Fruit fly (Drosophila melanogaster): ENCODE data around the gene CG12253.

CG12253 gene

DNA sequence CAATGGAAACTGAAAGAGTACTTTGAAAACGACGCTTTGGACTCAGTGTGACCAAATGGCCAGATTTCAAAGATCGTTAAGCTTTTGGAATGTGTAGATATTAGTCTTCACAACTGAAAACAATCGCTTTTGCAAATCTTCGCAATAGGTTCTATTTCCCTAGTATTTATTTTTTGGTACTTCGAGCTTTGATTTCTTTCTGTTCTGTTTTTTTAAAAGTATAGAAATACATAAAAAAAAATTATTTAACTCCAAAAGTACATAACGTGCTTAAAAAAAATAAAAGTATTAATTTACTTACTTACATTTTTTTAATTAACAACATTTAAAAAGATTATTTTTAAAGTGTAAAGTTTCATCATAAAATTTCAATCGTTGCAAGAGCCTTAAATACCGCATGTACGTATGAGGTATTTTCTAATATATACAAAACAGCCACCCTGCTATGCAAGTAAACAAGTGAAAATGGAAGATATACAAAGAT lies at the start of gene CG12253, which contains the start of gene piwi:
TSS of gene CG12253 (plus strand) at position 437 of the 484 bp plus-strand sequence.
TSS of gene piwi (minus strand) at position 51 of the 484 bp plus-strand sequence.
- TF ChIP-seq OdsH (GFP tag; optimal IDR thresholded peaks at IDR 0.05) (peak; percentile 50), rgr (GFP tag; optimal IDR thresholded peaks at IDR 0.05) (no peak), brk (GFP tag; optimal IDR thresholded peaks at IDR 0.05) (peak; percentile 67), Jra (GFP tag; optimal IDR thresholded peaks at IDR 0.05) (no peak), lola (GFP tag; optimal IDR thresholded peaks at IDR 0.05) (no peak), psq (GFP tag; optimal IDR thresholded peaks at IDR 0.05) (peak; percentile 49), Hr78 (GFP tag; optimal IDR thresholded peaks at IDR 0.05) (no peak), sv (GFP tag; optimal IDR thresholded peaks at IDR 0.05) (peak; percentile 50), dl (GFP tag; optimal IDR thresholded peaks at IDR 0.05; ENCODE audit: insufficient read depth in 1 of 2, partially characterized antibody in 2 of 2) (no peak), CrebA (GFP tag; optimal IDR thresholded peaks at IDR 0.05; ENCODE audit: borderline replicate concordance) (no peak), Vsx2 (GFP tag; optimal IDR thresholded peaks at IDR 0.05; ENCODE audit: partially characterized antibody) (peak; percentile 93), Rel (GFP tag; optimal IDR thresholded peaks at IDR 0.05) (no peak), Rel (tag; optimal IDR thresholded peaks at IDR 0.05) (peak; percentile 47), CG9705 (GFP tag; optimal IDR thresholded peaks at IDR 0.05) (no peak), Abd-B (GFP tag; optimal IDR thresholded peaks at IDR 0.05) (no peak), jim (GFP tag; optimal IDR thresholded peaks at IDR 0.05) (no peak), br (GFP tag; optimal IDR thresholded peaks at IDR 0.05) (no peak), Dfd (GFP tag; optimal IDR thresholded peaks at IDR 0.05) (no peak), GATAd (GFP tag; optimal IDR thresholded peaks at IDR 0.05) (no peak), sage (GFP tag; optimal IDR thresholded peaks at IDR 0.05) (no peak), woc (GFP tag; optimal IDR thresholded peaks at IDR 0.05) (peak; percentile 28), dsf (GFP tag; optimal IDR thresholded peaks at IDR 0.05; ENCODE audit: borderline replicate concordance) (no peak), ey (GFP tag; optimal IDR thresholded peaks at IDR 0.05) (peak; percentile 44), HLH106 (tag; optimal IDR thresholded peaks at IDR 0.05) (no peak), Myc (optimal IDR thresholded peaks at IDR 0.05) (no peak), Dif (GFP tag; optimal IDR thresholded peaks at IDR 0.05; ENCODE audit: partially characterized antibody) (peak; percentile 61), Sp1 (GFP tag; optimal IDR thresholded peaks at IDR 0.05) (no peak), CG32264 (GFP tag; optimal IDR thresholded peaks at IDR 0.05) (no peak), h (GFP tag; optimal IDR thresholded peaks at IDR 0.05) (no peak), usp (GFP tag; optimal IDR thresholded peaks at IDR 0.05) (no peak), Hr83 (GFP tag; optimal IDR thresholded peaks at IDR 0.05; ENCODE audit: poor library complexity, severe bottlenecking) (no peak), foxo (GFP tag; optimal IDR thresholded peaks at IDR 0.05) (no peak), N (GFP tag; optimal IDR thresholded peaks at IDR 0.05) (no peak), pan (optimal IDR thresholded peaks at IDR 0.05) (no peak), Hnf4 (GFP tag; optimal IDR thresholded peaks at IDR 0.05) (no peak), Mio (GFP tag; optimal IDR thresholded peaks at IDR 0.05) (no peak), fru (GFP tag; optimal IDR thresholded peaks at IDR 0.05) (no peak), tai (GFP tag; optimal IDR thresholded peaks at IDR 0.05) (peak; percentile 57), dmrt93B (GFP tag; optimal IDR thresholded peaks at IDR 0.05) (no peak)

DNA sequence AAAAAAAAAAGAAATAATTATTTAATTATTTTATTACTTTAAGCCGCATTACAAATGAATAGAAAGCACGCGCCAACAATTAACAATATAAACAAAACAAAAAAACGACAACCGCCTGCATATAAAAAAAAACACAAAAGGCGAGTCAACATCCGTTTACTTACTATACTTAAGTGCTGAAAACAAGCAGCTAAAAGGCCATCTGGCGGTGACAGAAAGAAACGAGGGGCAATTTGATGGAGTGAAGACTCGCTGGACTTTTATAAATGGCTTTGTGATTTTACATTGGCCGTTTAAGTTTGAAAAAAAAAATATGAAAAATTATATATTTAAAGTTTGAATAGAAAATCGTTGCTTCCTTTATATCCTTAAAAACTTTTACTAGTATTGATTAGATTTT lies 47.4 kb upstream of the CG12253 start:
- TF ChIP-seq lola (GFP tag; optimal IDR thresholded peaks at IDR 0.05) (no peak), Sp1 (GFP tag; optimal IDR thresholded peaks at IDR 0.05) (no peak), h (GFP tag; optimal IDR thresholded peaks at IDR 0.05) (no peak), br (GFP tag; optimal IDR thresholded peaks at IDR 0.05) (no peak), pan (optimal IDR thresholded peaks at IDR 0.05) (no peak), woc (GFP tag; optimal IDR thresholded peaks at IDR 0.05) (no peak), foxo (GFP tag; optimal IDR thresholded peaks at IDR 0.05) (no peak), Abd-B (GFP tag; optimal IDR thresholded peaks at IDR 0.05) (no peak), Mio (GFP tag; optimal IDR thresholded peaks at IDR 0.05) (no peak), dmrt93B (GFP tag; optimal IDR thresholded peaks at IDR 0.05) (no peak), Rel (GFP tag; optimal IDR thresholded peaks at IDR 0.05) (no peak), Rel (tag; optimal IDR thresholded peaks at IDR 0.05) (no peak), brk (GFP tag; optimal IDR thresholded peaks at IDR 0.05) (no peak), CG9705 (GFP tag; optimal IDR thresholded peaks at IDR 0.05) (no peak), Hr78 (GFP tag; optimal IDR thresholded peaks at IDR 0.05) (no peak), sv (GFP tag; optimal IDR thresholded peaks at IDR 0.05) (no peak), Jra (GFP tag; optimal IDR thresholded peaks at IDR 0.05) (no peak), rgr (GFP tag; optimal IDR thresholded peaks at IDR 0.05) (no peak), Myc (optimal IDR thresholded peaks at IDR 0.05) (no peak)
